Worm (Caenorhabditis elegans) whole organism, L4 larva: ENCODE measurements around the gene dct-15.
A peak's percentile ranks its signal among the peaks of the same experiment; 100 is the strongest.

Source experiments
- D1046.2 ChIP-seq: fragments of 200-800 bp; sonication (Bioruptor generic); IDR thresholded peaks from 2 replicates; pipeline ENCODE4 v1.3.6; 2022; ENCODE audit warnings: missing genetic modification characterization, missing compliant biosample characterization
- F10B5.3 ChIP-seq: sonication (generic microtip); optimal IDR thresholded peaks from 2 replicates; lab custom pipeline; 2016; ENCODE audit warnings: mild to moderate bottlenecking, missing genetic modification characterization, missing compliant biosample characterization
- F49E8.2 ChIP-seq: sonication (generic microtip); optimal IDR thresholded peaks from 2 replicates; lab custom pipeline; 2016; ENCODE audit warnings: missing compliant biosample characterization, mild to moderate bottlenecking, missing genetic modification characterization, borderline replicate concordance
- T20F7.1 ChIP-seq: fragments of 200-800 bp; sonication (Bioruptor generic); optimal IDR thresholded peaks from 2 replicates; lab custom pipeline; 2018; ENCODE audit warnings: mild to moderate bottlenecking, missing genetic modification characterization, missing compliant biosample characterization
- T26A8.4 ChIP-seq: fragments of 200-800 bp; sonication (Bioruptor generic); IDR thresholded peaks from 2 replicates; pipeline ENCODE4 v1.3.6; 2022; ENCODE audit warnings: missing genetic modification characterization, missing compliant biosample characterization
- Y48G9A.11 ChIP-seq: fragments of 200-800 bp; sonication (Bioruptor generic); IDR thresholded peaks from 2 replicates; pipeline ENCODE4 v1.3.6; 2022; ENCODE audit warnings: missing genetic modification reagents, missing genetic modification characterization, missing compliant biosample characterization
- Y75B8A.6 ChIP-seq: fragments of 200-800 bp; sonication (Bioruptor generic); IDR thresholded peaks from 2 replicates; pipeline ENCODE4 v1.3.6; 2022; ENCODE audit warnings: missing genetic modification reagents, missing genetic modification characterization, missing compliant biosample characterization
- ZK337.2 ChIP-seq: fragments of 200-800 bp; sonication (Bioruptor generic); IDR thresholded peaks from 2 replicates; pipeline ENCODE4 v1.3.6; 2022; ENCODE audit warnings: missing genetic modification reagents, missing genetic modification characterization, missing compliant biosample characterization
- ama-1 ChIP-seq: fragments of 150-350 bp; optimal IDR thresholded peaks from 2 replicates; lab custom pipeline; 2014; ENCODE audit warnings: inconsistent platforms, mixed read lengths
- attf-4 ChIP-seq: sonication (generic microtip); optimal IDR thresholded peaks from 3 replicates; lab custom pipeline; 2017; ENCODE audit warnings: missing biosample characterization, missing genetic modification characterization
- ceh-32 ChIP-seq: sonication (generic microtip); optimal IDR thresholded peaks from 2 replicates; lab custom pipeline; 2016; ENCODE audit warnings: mild to moderate bottlenecking, missing genetic modification characterization, missing compliant biosample characterization; ENCODE audit not compliant: poor library complexity
- ceh-44 ChIP-seq: fragments of 200-800 bp; sonication (Bioruptor generic); IDR thresholded peaks from 2 replicates; pipeline ENCODE4 v1.3.6; 2022; ENCODE audit warnings: missing genetic modification reagents, missing genetic modification characterization, missing compliant biosample characterization
- ces-1 ChIP-seq: fragments of 150-350 bp; sonication (generic microtip); optimal IDR thresholded peaks from 4 replicates; lab custom pipeline; 2014; ENCODE audit warnings: missing biosample characterization, missing genetic modification reagents, missing genetic modification characterization
- cey-2 ChIP-seq: sonication (generic microtip); optimal IDR thresholded peaks from 3 replicates; lab custom pipeline; 2017; ENCODE audit warnings: missing genetic modification characterization, mild to moderate bottlenecking, missing compliant biosample characterization, antibody characterized with exemption, borderline replicate concordance; ENCODE audit not compliant: insufficient read depth
- dmd-8 ChIP-seq: fragments of 200-800 bp; sonication (Bioruptor generic); IDR thresholded peaks from 2 replicates; pipeline ENCODE4 v1.3.6; 2022; ENCODE audit warnings: missing genetic modification characterization, missing compliant biosample characterization
- dmd-9 ChIP-seq: fragments of 200-800 bp; sonication (Bioruptor generic); IDR thresholded peaks from 2 replicates; pipeline ENCODE4 v1.3.6; 2022; ENCODE audit warnings: missing genetic modification reagents, missing genetic modification characterization, missing compliant biosample characterization
- egl-43 ChIP-seq: fragments of 200-800 bp; sonication (Bioruptor generic); IDR thresholded peaks from 2 replicates; pipeline ENCODE4 v1.3.6; 2022; ENCODE audit warnings: missing genetic modification reagents, missing genetic modification characterization, missing compliant biosample characterization
- hlh-11 ChIP-seq: fragments of 200-800 bp; sonication (Bioruptor generic); optimal IDR thresholded peaks from 2 replicates; lab custom pipeline; 2018; ENCODE audit warnings: mild to moderate bottlenecking, missing genetic modification characterization, missing compliant biosample characterization
- hlh-30 ChIP-seq: sonication (generic microtip); optimal IDR thresholded peaks from 2 replicates; lab custom pipeline; 2017; ENCODE audit warnings: antibody characterized with exemption, mild to moderate bottlenecking, missing genetic modification characterization, missing compliant biosample characterization; ENCODE audit not compliant: insufficient read depth
- jun-1 ChIP-seq: fragments of 150-350 bp; optimal IDR thresholded peaks from 2 replicates; lab custom pipeline; 2014; ENCODE audit warnings: missing biosample characterization, missing genetic modification reagents, missing genetic modification characterization
- lin-1 ChIP-seq: fragments of 200-800 bp; sonication (Bioruptor generic); IDR thresholded peaks from 2 replicates; pipeline ENCODE4 v1.3.6; 2022; ENCODE audit warnings: missing genetic modification reagents, missing genetic modification characterization, missing compliant biosample characterization
- lin-29 ChIP-seq: fragments of 200-800 bp; sonication (Bioruptor generic); IDR thresholded peaks from 2 replicates; pipeline ENCODE4 v1.3.6; 2022; ENCODE audit warnings: missing genetic modification reagents, missing genetic modification characterization, missing compliant biosample characterization
- lsy-2 ChIP-seq, 2 experiments: fragments of 150-350 bp in 1 of 2; sonication (generic microtip) in 1 of 2; optimal IDR thresholded peaks; 2 replicates each; lab custom pipeline; 2014 to 2017; ENCODE audit warnings: missing biosample characterization in 2 of 2, missing genetic modification characterization in 2 of 2
- madf-5 ChIP-seq, 2 experiments: fragments of 200-800 bp; sonication (Bioruptor generic); IDR thresholded peaks; 2 replicates each; pipeline ENCODE4 v1.3.6; 2022; ENCODE audit warnings: missing compliant biosample characterization in 2 of 2, missing genetic modification characterization in 2 of 2
- madf-9 ChIP-seq: fragments of 200-800 bp; sonication (Bioruptor generic); conservative IDR thresholded peaks from 2 replicates; pipeline ENCODE4 v1.3.6; 2022; ENCODE audit warnings: missing genetic modification reagents, missing genetic modification characterization, missing compliant biosample characterization
- mdt-29 ChIP-seq: fragments of 200-800 bp; sonication (Bioruptor generic); IDR thresholded peaks from 2 replicates; pipeline ENCODE4 v1.3.6; 2022; ENCODE audit warnings: missing genetic modification reagents, missing genetic modification characterization, missing compliant biosample characterization
- mep-1 ChIP-seq: fragments of 150-350 bp; sonication (generic microtip); optimal IDR thresholded peaks from 3 replicates; lab custom pipeline; 2014; ENCODE audit warnings: missing biosample characterization, missing genetic modification characterization
- mxl-3 ChIP-seq: fragments of 200-800 bp; sonication (Bioruptor generic); optimal IDR thresholded peaks from 2 replicates; lab custom pipeline; 2018; ENCODE audit warnings: mild to moderate bottlenecking, missing genetic modification characterization, missing compliant biosample characterization
- nhr-11 ChIP-seq: fragments of 150-350 bp; optimal IDR thresholded peaks from 2 replicates; lab custom pipeline; 2014; ENCODE audit warnings: missing biosample characterization, missing genetic modification characterization
- nhr-237 ChIP-seq: sonication (generic microtip); optimal IDR thresholded peaks from 2 replicates; lab custom pipeline; 2017; ENCODE audit warnings: missing biosample characterization, missing genetic modification characterization
- nhr-25 ChIP-seq: sonication (generic microtip); optimal IDR thresholded peaks from 2 replicates; lab custom pipeline; 2017; ENCODE audit warnings: missing genetic modification characterization, mild to moderate bottlenecking, missing compliant biosample characterization, antibody characterized with exemption, moderate library complexity, borderline replicate concordance; ENCODE audit not compliant: insufficient read depth
- nhr-28 ChIP-seq: fragments of 150-350 bp; optimal IDR thresholded peaks from 2 replicates; lab custom pipeline; 2014; ENCODE audit warnings: missing biosample characterization, missing genetic modification characterization
- nhr-42 ChIP-seq: fragments of 200-800 bp; sonication (Bioruptor generic); IDR thresholded peaks from 2 replicates; pipeline ENCODE4 v1.3.6; 2022; ENCODE audit warnings: missing genetic modification characterization, missing compliant biosample characterization
- nhr-6 ChIP-seq: fragments of 150-350 bp; optimal IDR thresholded peaks from 2 replicates; lab custom pipeline; 2014; ENCODE audit warnings: missing biosample characterization, missing genetic modification characterization
- nhr-77 ChIP-seq: fragments of 150-350 bp; optimal IDR thresholded peaks from 2 replicates; lab custom pipeline; 2014; ENCODE audit warnings: missing biosample characterization, missing genetic modification characterization
- pha-4 ChIP-seq, 2 experiments: fragments of 150-350 bp in 1 of 2; fragments of 200-800 bp in 1 of 2; sonication (Bioruptor generic) in 1 of 2; IDR thresholded peaks in 1 of 2; optimal IDR thresholded peaks in 1 of 2; 2 replicates each; pipeline versions ENCODE4 v1.3.6 to Lab custom; 2014 to 2022; ENCODE audit warnings: missing genetic modification characterization in 2 of 2, missing genetic modification reagents in 2 of 2, missing biosample characterization in 1 of 2, missing compliant biosample characterization in 1 of 2
- php-3 ChIP-seq: fragments of 200-800 bp; sonication (Bioruptor generic); IDR thresholded peaks from 2 replicates; pipeline ENCODE4 v1.3.6; 2022; ENCODE audit warnings: missing genetic modification reagents, missing genetic modification characterization, missing compliant biosample characterization
- pqm-1 ChIP-seq: sonication (generic microtip); optimal IDR thresholded peaks from 2 replicates; lab custom pipeline; 2017; ENCODE audit warnings: missing biosample characterization, missing genetic modification characterization
- saeg-2 ChIP-seq: fragments of 200-800 bp; sonication (Bioruptor generic); IDR thresholded peaks from 2 replicates; pipeline ENCODE4 v1.3.6; 2022; ENCODE audit warnings: missing genetic modification reagents, missing genetic modification characterization, missing compliant biosample characterization
- skn-1 ChIP-seq: fragments of 150-350 bp; optimal IDR thresholded peaks from 2 replicates; lab custom pipeline; 2014; ENCODE audit warnings: missing biosample characterization, missing genetic modification characterization
- snpc-4 ChIP-seq: fragments of 150-350 bp; optimal IDR thresholded peaks from 2 replicates; lab custom pipeline; 2014; ENCODE audit warnings: missing biosample characterization, missing genetic modification characterization
- tra-1 ChIP-seq: fragments of 200-800 bp; sonication (Bioruptor generic); IDR thresholded peaks from 2 replicates; pipeline ENCODE4 v1.3.6; 2022; ENCODE audit warnings: missing genetic modification reagents, missing genetic modification characterization, missing compliant biosample characterization
- unc-130 ChIP-seq: sonication (generic microtip); optimal IDR thresholded peaks from 2 replicates; lab custom pipeline; 2016; ENCODE audit warnings: missing genetic modification reagents, missing genetic modification characterization, missing compliant biosample characterization
- unc-39 ChIP-seq: sonication (generic microtip); optimal IDR thresholded peaks from 2 replicates; lab custom pipeline; 2017; ENCODE audit warnings: missing biosample characterization, missing genetic modification characterization
- unc-62 ChIP-seq, 3 experiments: fragments of 150-350 bp in 1 of 3; sonication (generic microtip); optimal IDR thresholded peaks in 2 of 3; peaks in 1 of 3; 1 replicate in 1 of 3; 2 replicates in 2 of 3; lab custom pipeline; 2014 to 2017; ENCODE audit warnings: missing biosample characterization in 3 of 3, missing genetic modification characterization in 3 of 3, missing genetic modification reagents in 3 of 3, missing genotype in 1 of 3
- zfp-2 ChIP-seq: sonication (generic microtip); optimal IDR thresholded peaks from 2 replicates; lab custom pipeline; 2016; ENCODE audit warnings: mild to moderate bottlenecking, missing genetic modification characterization, missing compliant biosample characterization
- zip-2 ChIP-seq: fragments of 150-350 bp; optimal IDR thresholded peaks from 2 replicates; lab custom pipeline; 2014; ENCODE audit warnings: missing biosample characterization, missing genetic modification characterization
- ztf-7 ChIP-seq: fragments of 150-350 bp; optimal IDR thresholded peaks from 2 replicates; lab custom pipeline; 2014; ENCODE audit warnings: missing biosample characterization, missing genetic modification characterization

dct-15 gene

DNA sequence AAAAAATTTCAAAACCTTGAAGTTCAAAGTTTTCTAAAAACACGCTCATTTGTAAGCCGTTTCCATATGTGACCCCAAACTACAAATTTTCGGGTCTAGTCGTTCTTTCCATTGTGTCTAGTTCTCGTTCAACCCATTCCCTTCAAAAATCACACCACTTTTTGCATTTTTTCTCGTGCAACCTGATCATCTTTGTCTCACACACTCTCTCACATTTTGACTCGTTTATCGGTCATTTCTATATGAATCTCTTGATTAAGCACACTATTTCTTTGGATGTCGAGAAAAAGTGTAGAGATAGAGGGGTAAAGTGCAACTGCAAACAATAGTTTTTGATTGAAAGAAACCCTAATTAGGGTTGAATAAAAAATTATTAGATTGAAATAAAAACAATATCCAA, 7.0 kb downstream of the dct-15 start (continued):
- TF ChIP-seq lin-29 (GFP tag; lab: Robert Waterston, UW) (no peak), ces-1 (GFP tag; lab: Kevin White, UChicago) (no peak), lsy-2 (tag; optimal IDR thresholded peaks at IDR 0.05; lab: Kevin White, UChicago) (peak in 1 of 2 experiments; percentile 71), hlh-11 (tag; lab: Kevin White, UChicago) (peak; percentile 93), madf-5 (GFP tag; IDR thresholded peaks at IDR 0.05; lab: Robert Waterston, UW) (no peak), nhr-28 (tag; lab: Kevin White, UChicago) (peak; percentile 96), snpc-4 (tag; lab: Kevin White, UChicago) (no peak), nhr-77 (tag; lab: Kevin White, UChicago) (peak; percentile 91), D1046.2 (GFP tag; lab: Robert Waterston, UW) (no peak), nhr-6 (tag; lab: Kevin White, UChicago) (peak; percentile 24), ceh-32 (tag; lab: Kevin White, UChicago) (no peak), mxl-3 (peak; percentile 64), hlh-30 (tag; lab: Kevin White, UChicago) (peak; percentile 87), mdt-29 (GFP tag; lab: Robert Waterston, UW) (no peak), attf-4 (no peak), ceh-44 (no peak)

DNA sequence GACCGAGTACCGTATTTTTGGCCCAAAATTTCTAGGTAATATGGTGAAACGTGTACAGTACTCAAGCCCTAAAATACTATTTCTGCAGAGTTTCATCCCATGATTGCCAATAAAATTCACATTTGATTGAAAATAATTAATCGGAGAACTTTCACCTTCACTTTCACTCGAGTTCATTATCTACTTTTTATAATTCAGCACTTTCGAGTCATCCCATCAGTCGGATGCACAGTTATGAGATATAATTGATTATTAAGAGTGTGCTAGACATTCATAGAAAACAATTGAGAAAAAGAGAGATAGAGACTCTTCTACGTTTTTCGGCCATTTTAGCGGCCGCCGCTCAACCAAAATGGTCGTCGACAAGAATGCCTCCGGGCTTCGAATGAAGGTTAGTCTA, 7.8 kb downstream of the dct-15 start, which contains the start of gene fat-3:
fat-3 (plus strand) TSS at position 313 of the 400 bp plus-strand sequence.
- no peak for TF ChIP-seq T26A8.4 (GFP tag; lab: Robert Waterston, UW)
- no peak for TF ChIP-seq nhr-25
- TF ChIP-seq egl-43 = no peak
- peak; percentile 82 for TF ChIP-seq php-3 (GFP tag; lab: Robert Waterston, UW)
- TF ChIP-seq nhr-77 (tag; lab: Kevin White, UChicago) = no peak
- TF ChIP-seq mdt-29 (GFP tag; lab: Robert Waterston, UW) = 0 out of 2 replicates have a peak, but pooled peaks have one; percentile 10
- TF ChIP-seq pqm-1 = peak; percentile 31
- TF ChIP-seq dmd-9 (GFP tag; lab: Robert Waterston, UW) = no peak
- TF ChIP-seq dmd-8 (GFP tag; lab: Robert Waterston, UW) = no peak
- TF ChIP-seq nhr-11 = no peak
- TF ChIP-seq mep-1 (tag; lab: Kevin White, UChicago) = peak; percentile 41
- TF ChIP-seq jun-1 (tag; lab: Kevin White, UChicago) = no peak
- TF ChIP-seq madf-9 (GFP tag; lab: Robert Waterston, UW) = no peak
- TF ChIP-seq cey-2 (tag; lab: Kevin White, UChicago) = no peak
- no peak for TF ChIP-seq unc-130 (GFP tag; lab: Kevin White, UChicago)
- no peak for TF ChIP-seq Y48G9A.11 (GFP tag; lab: Robert Waterston, UW)
- no peak for TF ChIP-seq zfp-2 (tag; lab: Kevin White, UChicago)
- TF ChIP-seq unc-62 (GFP tag; optimal IDR thresholded peaks at IDR 0.05 in 1 of 2; lab: Kevin White, UChicago) = no peak
- TF ChIP-seq unc-62 (tag; optimal IDR thresholded peaks at IDR 0.05; lab: Kevin White, UChicago) = no peak
- no peak for TF ChIP-seq F10B5.3 (tag; lab: Kevin White, UChicago)
- no peak for TF ChIP-seq skn-1 (tag; lab: Kevin White, UChicago)
- no peak for TF ChIP-seq ZK337.2 (GFP tag; lab: Robert Waterston, UW)
- no peak for TF ChIP-seq nhr-42 (GFP tag; lab: Robert Waterston, UW)
- TF ChIP-seq unc-39 (tag; lab: Kevin White, UChicago) = no peak
- TF ChIP-seq Y75B8A.6 = no peak
- no peak for TF ChIP-seq nhr-6 (tag; lab: Kevin White, UChicago)
- no peak for TF ChIP-seq F49E8.2 (tag; lab: Kevin White, UChicago)
- TF ChIP-seq lsy-2 (tag; optimal IDR thresholded peaks at IDR 0.05; lab: Kevin White, UChicago) = peak in 1 of 2 experiments; percentile 36
- TF ChIP-seq nhr-237 (tag; lab: Kevin White, UChicago) = no peak
- TF ChIP-seq lin-1 (GFP tag; lab: Robert Waterston, UW) = no peak
- 0 out of 2 replicates have a peak, but pooled peaks have one; percentile 12 for TF ChIP-seq tra-1 (GFP tag; lab: Robert Waterston, UW)
- TF ChIP-seq hlh-11 (tag; lab: Kevin White, UChicago) = peak; percentile 60
- no peak for TF ChIP-seq ztf-7 (tag; lab: Kevin White, UChicago)
- TF ChIP-seq zip-2 (tag; lab: Kevin White, UChicago) = no peak
- no peak for TF ChIP-seq pha-4 (GFP tag; IDR thresholded peaks at IDR 0.05; lab: Robert Waterston, UW)
- no peak for TF ChIP-seq pha-4 (tag; optimal IDR thresholded peaks at IDR 0.05; lab: Kevin White, UChicago)
- TF ChIP-seq saeg-2 (GFP tag; lab: Robert Waterston, UW) = no peak
- no peak for TF ChIP-seq ama-1
- no peak for TF ChIP-seq T20F7.1 (GFP tag; lab: Kevin White, UChicago)
